Worm (Caenorhabditis elegans): Measurements from ENCODE around the gene C04E6.8.

The C04E6.8 gene

ce11 chrV:5844349-5844760 is 39.3 kb downstream of the C04E6.8 start:
- TF ChIP-seq lir-3 (tag; optimal IDR thresholded peaks at IDR 0.05; ENCODE audit: poor library complexity) (peak; percentile 86), ceh-8 (GFP tag; optimal IDR thresholded peaks at IDR 0.05) (peak; percentile 59), F16B12.6 (tag; optimal IDR thresholded peaks at IDR 0.05) (no peak), sup-37 (GFP tag; optimal IDR thresholded peaks at IDR 0.05) (no peak), C34B4.2 (tag; optimal IDR thresholded peaks at IDR 0.05) (no peak), Y116A8C.19 (tag; optimal IDR thresholded peaks at IDR 0.05; ENCODE audit: borderline replicate concordance) (no peak), C04F5.9 (tag; optimal IDR thresholded peaks at IDR 0.05) (peak; percentile 66), ceh-90 (tag; optimal IDR thresholded peaks at IDR 0.05) (no peak), ces-1 (GFP tag; optimal IDR thresholded peaks at IDR 0.05) (no peak), nhr-19 (GFP tag; conservative IDR thresholded peaks at IDR 0.05) (peak; percentile 92), lin-15B (tag; optimal IDR thresholded peaks at IDR 0.05) (no peak), pag-3 (tag; optimal IDR thresholded peaks at IDR 0.05; ENCODE audit: borderline replicate concordance, insufficient read depth) (peak; percentile 67), lin-14 (GFP tag; optimal IDR thresholded peaks at IDR 0.05) (peak; percentile 91), ztf-11 (tag; optimal IDR thresholded peaks at IDR 0.05) (peak in 1 of 2 experiments; percentile 2), mdl-1 (tag; optimal IDR thresholded peaks at IDR 0.05) (peak in 1 of 2 experiments; percentile 99), dpl-1 (GFP tag; optimal IDR thresholded peaks at IDR 0.05) (peak; percentile 44 to 62 (median 55)), nhr-12 (tag; optimal IDR thresholded peaks at IDR 0.05) (no peak), unc-130 (tag; optimal IDR thresholded peaks at IDR 0.05) (peak; percentile 93), ztf-4 (tag; optimal IDR thresholded peaks at IDR 0.05) (peak; percentile 89), sox-4 (tag; optimal IDR thresholded peaks at IDR 0.05) (no peak), alr-1 (tag; optimal IDR thresholded peaks at IDR 0.05; ENCODE audit: borderline replicate concordance) (no peak), nhr-84 (tag; optimal IDR thresholded peaks at IDR 0.05) (no peak), dsc-1 (tag; optimal IDR thresholded peaks at IDR 0.05) (peak; percentile 31), fos-1 (tag; optimal IDR thresholded peaks at IDR 0.05) (no peak), nhr-28 (tag; optimal IDR thresholded peaks at IDR 0.05) (no peak), vab-15 (tag; optimal IDR thresholded peaks at IDR 0.05) (no peak), unc-86 (tag; optimal IDR thresholded peaks at IDR 0.05) (no peak), nhr-90 (tag; optimal IDR thresholded peaks at IDR 0.05; ENCODE audit: poor library complexity) (peak; percentile 82), grh-1 (GFP tag; IDR thresholded peaks at IDR 0.05) (peak; percentile 79), fkh-10 (GFP tag; optimal IDR thresholded peaks at IDR 0.05) (no peak), hlh-4 (tag; optimal IDR thresholded peaks at IDR 0.05) (no peak), pax-3 (tag; optimal IDR thresholded peaks at IDR 0.05) (peak; percentile 67), swsn-7 (tag; optimal IDR thresholded peaks at IDR 0.05) (peak; percentile 58), irx-1 (tag; optimal IDR thresholded peaks at IDR 0.05) (peak; percentile 78), lsy-2 (tag; optimal IDR thresholded peaks at IDR 0.05) (peak; percentile 56 to 77), efl-3 (GFP tag; optimal IDR thresholded peaks at IDR 0.05) (no peak), egl-13 (tag; optimal IDR thresholded peaks at IDR 0.05) (no peak), lin-39 (tag; optimal IDR thresholded peaks at IDR 0.05) (peak; percentile 13), nhr-11 (tag; optimal IDR thresholded peaks at IDR 0.05) (peak; percentile 44), isw-1 (GFP tag; IDR thresholded peaks at IDR 0.05) (no peak), aha-1 (tag; optimal IDR thresholded peaks at IDR 0.05) (no peak), ama-1 (optimal IDR thresholded peaks at IDR 0.05) (peak; percentile 66), mab-9 (GFP tag; IDR thresholded peaks at IDR 0.05) (peak; percentile 63), efl-1 (optimal IDR thresholded peaks at IDR 0.05) (peak; percentile 30 to 34), efl-1 (GFP tag; optimal IDR thresholded peaks at IDR 0.05 in 1 of 2) (peak; percentile 41 to 97), nhr-71 (tag; optimal IDR thresholded peaks at IDR 0.05) (peak; percentile 97), xbp-1 (tag; optimal IDR thresholded peaks at IDR 0.05) (peak; percentile 78), unc-30 (tag; optimal IDR thresholded peaks at IDR 0.05) (no peak), pqm-1 (tag; optimal IDR thresholded peaks at IDR 0.05) (no peak), elt-3 (tag; optimal IDR thresholded peaks at IDR 0.05) (peak in 1 of 6 experiments; percentile 90), nhr-20 (tag; optimal IDR thresholded peaks at IDR 0.05) (peak; percentile 98), hpl-2 (GFP tag; optimal IDR thresholded peaks at IDR 0.05) (peak; percentile 55), mep-1 (tag; optimal IDR thresholded peaks at IDR 0.05) (peak; percentile 78)
